Fruit fly (Drosophila melanogaster) whole organism, wandering third instar larva: ENCODE data around the gene Tmtc1.

ENCODE experiments used
- Abd-B ChIP-seq: fragments of >200 bp; optimal IDR thresholded peaks from 2 replicates; lab custom pipeline; 2017; ENCODE audit warnings: missing biosample characterization, missing genetic modification characterization
- CG32264 ChIP-seq: fragments of 200-800 bp; sonication (Bioruptor generic); optimal IDR thresholded peaks from 2 replicates; lab custom pipeline; 2016; ENCODE audit warnings: missing biosample characterization, missing genetic modification characterization
- CG9705 ChIP-seq: fragments of 200-800 bp; sonication (Bioruptor generic); optimal IDR thresholded peaks from 2 replicates; lab custom pipeline; 2018; ENCODE audit warnings: missing biosample characterization, mild to moderate bottlenecking, missing genetic modification characterization
- CrebA ChIP-seq: fragments of 200-800 bp; sonication (Bioruptor generic); optimal IDR thresholded peaks from 2 replicates; lab custom pipeline; 2016; ENCODE audit warnings: missing biosample characterization, mild to moderate bottlenecking, missing genetic modification characterization, borderline replicate concordance
- Dfd ChIP-seq: fragments of >200 bp; optimal IDR thresholded peaks from 2 replicates; lab custom pipeline; 2017; ENCODE audit warnings: missing biosample characterization, missing genetic modification characterization
- Dif ChIP-seq: fragments of 200-275, 200-300 bp; sonication (Bioruptor generic); optimal IDR thresholded peaks from 2 replicates; lab custom pipeline; 2018; ENCODE audit warnings: missing biosample characterization, missing genetic modification characterization; ENCODE audit not compliant: partially characterized antibody
- GATAd ChIP-seq: sonication (Bioruptor generic); optimal IDR thresholded peaks from 2 replicates; lab custom pipeline; 2016; ENCODE audit warnings: missing biosample characterization, missing genetic modification characterization
- HLH106 ChIP-seq: fragments of 200-800 bp; optimal IDR thresholded peaks from 3 replicates; lab custom pipeline; 2019; ENCODE audit warnings: missing biosample characterization, mild to moderate bottlenecking, missing genetic modification characterization, moderate library complexity
- Hnf4 ChIP-seq: fragments of 200-800 bp; sonication (Bioruptor generic); optimal IDR thresholded peaks from 2 replicates; lab custom pipeline; 2016; ENCODE audit warnings: missing biosample characterization, mild to moderate bottlenecking, missing genetic modification characterization
- Hr78 ChIP-seq: fragments of >200 bp; optimal IDR thresholded peaks from 2 replicates; lab custom pipeline; 2017; ENCODE audit warnings: missing biosample characterization, missing genetic modification characterization
- Hr83 ChIP-seq: fragments of 200-300 bp; sonication (Bioruptor generic); optimal IDR thresholded peaks from 2 replicates; lab custom pipeline; 2016; ENCODE audit warnings: missing biosample characterization, mild to moderate bottlenecking, missing genetic modification characterization, moderate library complexity; ENCODE audit not compliant: poor library complexity, severe bottlenecking
- Jra ChIP-seq: sonication (Bioruptor generic); optimal IDR thresholded peaks from 2 replicates; lab custom pipeline; 2016; ENCODE audit warnings: missing biosample characterization, missing genetic modification characterization
- Mio ChIP-seq: sonication (Bioruptor generic); optimal IDR thresholded peaks from 2 replicates; lab custom pipeline; 2016; ENCODE audit warnings: missing biosample characterization, missing genetic modification characterization
- Myc ChIP-seq: fragments of >200 bp; optimal IDR thresholded peaks from 2 replicates; lab custom pipeline; 2017
- N ChIP-seq: fragments of >200 bp; optimal IDR thresholded peaks from 2 replicates; lab custom pipeline; 2018; ENCODE audit warnings: missing biosample characterization, missing external identifiers, missing genetic modification characterization
- OdsH ChIP-seq: fragments of 200-800 bp; sonication (Bioruptor generic); optimal IDR thresholded peaks from 2 replicates; lab custom pipeline; 2016; ENCODE audit warnings: missing biosample characterization, mild to moderate bottlenecking, missing genetic modification characterization
- Rel ChIP-seq, 2 experiments: fragments of 200-800 bp; sonication (Bioruptor generic) in 1 of 2; optimal IDR thresholded peaks; 2 replicates in 1 of 2; 3 replicates in 1 of 2; lab custom pipeline; 2016 to 2019; ENCODE audit warnings: mild to moderate bottlenecking in 2 of 2, missing biosample characterization in 2 of 2, missing genetic modification characterization in 2 of 2, moderate library complexity in 1 of 2
- Sp1 ChIP-seq: fragments of 200-800 bp; sonication (Bioruptor generic); optimal IDR thresholded peaks from 3 replicates; lab custom pipeline; 2019; ENCODE audit warnings: missing biosample characterization, mild to moderate bottlenecking, missing genetic modification characterization, moderate library complexity
- Vsx2 ChIP-seq: fragments of 200-300, 225-300 bp; sonication (Bioruptor generic); optimal IDR thresholded peaks from 2 replicates; lab custom pipeline; 2018; ENCODE audit warnings: missing biosample characterization, missing genetic modification characterization; ENCODE audit not compliant: partially characterized antibody
- br ChIP-seq: fragments of 200-800 bp; sonication (Bioruptor generic); optimal IDR thresholded peaks from 2 replicates; lab custom pipeline; 2016; ENCODE audit warnings: missing biosample characterization, missing genetic modification characterization
- brk ChIP-seq: fragments of 200-800 bp; sonication (Bioruptor generic); optimal IDR thresholded peaks from 2 replicates; lab custom pipeline; 2016; ENCODE audit warnings: missing biosample characterization, mild to moderate bottlenecking, missing genetic modification characterization
- dl ChIP-seq, 2 experiments: fragments of 175-275, 200-275 bp in 1 of 2; fragments of 200-275 bp in 1 of 2; sonication (Bioruptor generic); optimal IDR thresholded peaks; lab custom pipeline; 2018; ENCODE audit warnings: mild to moderate bottlenecking in 2 of 2, missing biosample characterization in 2 of 2, missing genetic modification characterization in 2 of 2, moderate library complexity in 2 of 2; ENCODE audit not compliant: partially characterized antibody in 2 of 2, insufficient read depth in 1 of 2
- dmrt93B ChIP-seq: fragments of 200-800 bp; sonication (Bioruptor generic); optimal IDR thresholded peaks from 2 replicates; lab custom pipeline; 2018; ENCODE audit warnings: missing biosample characterization, mild to moderate bottlenecking, missing genetic modification characterization
- dsf ChIP-seq: sonication (Bioruptor generic); optimal IDR thresholded peaks from 2 replicates; lab custom pipeline; 2016; ENCODE audit warnings: missing biosample characterization, missing genetic modification characterization, borderline replicate concordance
- ey ChIP-seq: fragments of 200-800 bp; sonication (Bioruptor generic); optimal IDR thresholded peaks from 2 replicates; lab custom pipeline; 2016; ENCODE audit warnings: missing biosample characterization, missing genetic modification characterization
- foxo ChIP-seq, 2 experiments: fragments of 200-800 bp; sonication (Bioruptor generic); optimal IDR thresholded peaks; 2 replicates in 1 of 2; 3 replicates in 1 of 2; lab custom pipeline; 2016 to 2017; ENCODE audit warnings: missing biosample characterization in 2 of 2, missing genetic modification characterization in 2 of 2
- fru ChIP-seq: fragments of 200-800 bp; sonication (Bioruptor generic); optimal IDR thresholded peaks from 3 replicates; lab custom pipeline; 2016; ENCODE audit warnings: missing biosample characterization, mild to moderate bottlenecking, missing genetic modification characterization
- h ChIP-seq: fragments of 200-800 bp; sonication (Bioruptor generic); optimal IDR thresholded peaks from 3 replicates; lab custom pipeline; 2016; ENCODE audit warnings: missing biosample characterization, mild to moderate bottlenecking, missing genetic modification characterization
- jim ChIP-seq: fragments of 175-275, 200-325 bp; sonication (Bioruptor generic); optimal IDR thresholded peaks from 2 replicates; lab custom pipeline; 2016; ENCODE audit warnings: missing biosample characterization, mild to moderate bottlenecking, missing genetic modification characterization
- lola ChIP-seq: fragments of >200 bp; optimal IDR thresholded peaks from 2 replicates; lab custom pipeline; 2017; ENCODE audit warnings: missing biosample characterization, missing genetic modification characterization
- pan ChIP-seq: fragments of >200 bp; optimal IDR thresholded peaks from 2 replicates; lab custom pipeline; 2017
- psq ChIP-seq: fragments of 200-800 bp; sonication (Bioruptor generic); optimal IDR thresholded peaks from 3 replicates; lab custom pipeline; 2017; ENCODE audit warnings: missing biosample characterization, mild to moderate bottlenecking, missing genetic modification characterization, moderate library complexity
- rgr ChIP-seq: fragments of 200-800 bp; sonication (Bioruptor generic); optimal IDR thresholded peaks from 3 replicates; lab custom pipeline; 2016; ENCODE audit warnings: missing biosample characterization, mild to moderate bottlenecking, missing genetic modification characterization
- sage ChIP-seq: fragments of 200-800 bp; sonication (Bioruptor generic); optimal IDR thresholded peaks from 2 replicates; lab custom pipeline; 2016; ENCODE audit warnings: missing biosample characterization, mild to moderate bottlenecking, missing genetic modification characterization
- sv ChIP-seq: fragments of 200-800 bp; sonication (Bioruptor generic); optimal IDR thresholded peaks from 3 replicates; lab custom pipeline; 2016; ENCODE audit warnings: missing biosample characterization, missing genetic modification characterization
- tai ChIP-seq: sonication (Bioruptor generic); optimal IDR thresholded peaks from 2 replicates; lab custom pipeline; 2016; ENCODE audit warnings: missing biosample characterization, missing genetic modification characterization
- usp ChIP-seq: fragments of >200 bp; optimal IDR thresholded peaks from 2 replicates; lab custom pipeline; 2017; ENCODE audit warnings: missing biosample characterization, missing genetic modification characterization
- woc ChIP-seq: sonication (Bioruptor generic); optimal IDR thresholded peaks from 2 replicates; lab custom pipeline; 2016; ENCODE audit warnings: missing biosample characterization, mild to moderate bottlenecking, missing genetic modification characterization

Gene Tmtc1

DNA sequence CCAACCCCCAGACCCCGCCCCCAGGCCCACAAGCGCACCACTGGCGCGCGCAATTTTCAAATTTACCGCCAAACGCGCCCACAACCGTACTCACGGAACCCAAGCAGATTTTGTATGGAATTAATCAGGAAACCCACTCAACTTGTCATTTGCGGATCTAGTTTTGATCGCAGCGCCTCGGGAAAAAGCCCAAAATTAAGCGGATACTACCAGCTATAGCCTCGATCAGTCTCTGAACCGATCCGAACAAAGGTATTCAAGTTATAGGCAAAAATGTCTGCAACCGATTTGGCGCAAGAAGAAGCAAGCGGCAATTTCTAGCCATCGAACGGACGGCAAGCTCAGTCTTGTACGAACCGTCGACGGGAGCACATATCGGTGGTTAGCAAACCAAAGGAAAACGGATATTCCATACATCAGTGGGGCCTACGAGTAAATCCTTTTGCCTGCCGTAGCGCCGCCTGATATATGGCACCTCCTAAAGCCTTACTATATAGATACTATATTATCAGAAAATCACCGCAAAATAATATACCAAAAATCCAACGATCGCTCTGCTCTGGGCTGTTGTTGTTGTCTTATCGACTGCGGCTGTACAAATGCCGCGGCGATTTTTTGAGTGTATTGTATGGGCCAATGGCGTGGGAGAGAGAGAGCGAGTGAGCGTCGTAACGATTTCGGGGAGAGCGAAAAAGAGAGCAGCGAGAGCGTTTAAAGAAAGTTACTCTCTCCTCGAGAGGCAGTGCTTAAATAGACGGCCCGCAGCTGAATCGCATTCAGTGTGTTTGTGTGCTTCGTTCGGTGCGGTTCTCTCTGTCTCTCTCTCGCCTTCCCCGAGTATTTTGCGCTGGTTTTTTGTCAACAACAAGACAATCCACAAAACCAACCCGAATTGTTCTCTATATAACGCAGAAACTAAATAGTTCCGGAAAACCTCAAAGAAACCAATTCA is 75.2 kb downstream of the Tmtc1 start, which contains the start of gene Pgk (continued):
- TF ChIP-seq Hr83 (GFP tag; lab: Kevin White, UChicago): peak; percentile 85
- TF ChIP-seq tai (GFP tag; lab: Kevin White, UChicago): no peak
- TF ChIP-seq Abd-B (GFP tag; lab: Kevin White, UChicago): no peak

dm6 chr2L:2753789-2754436 is 76.4 kb downstream of the Tmtc1 start:
- TF ChIP-seq dsf (no peak), dl (GFP tag; optimal IDR thresholded peaks at IDR 0.05; lab: Kevin White, UChicago; ENCODE audit: insufficient read depth in 1 of 2, partially characterized antibody in 2 of 2) (peak in 1 of 2 experiments; percentile 15), Rel (GFP tag; optimal IDR thresholded peaks at IDR 0.05; lab: Kevin White, UChicago) (no peak), Rel (tag; optimal IDR thresholded peaks at IDR 0.05; lab: Kevin White, UChicago) (peak; percentile 42)

dm6 chr2L:2754437-2755322 is 77.1 kb downstream of the Tmtc1 start:
- TF ChIP-seq Sp1 (GFP tag; lab: Kevin White, UChicago): peak; percentile 82
- peak; percentile 51 for TF ChIP-seq dmrt93B (GFP tag; lab: Kevin White, UChicago)
- peak; percentile 38 for TF ChIP-seq dsf
- TF ChIP-seq tai (GFP tag; lab: Kevin White, UChicago): no peak
- TF ChIP-seq jim (GFP tag; lab: Kevin White, UChicago): no peak
- peak; percentile 21 for TF ChIP-seq sage (GFP tag; lab: Kevin White, UChicago)
- no peak for TF ChIP-seq Vsx2
- TF ChIP-seq ey: peak; percentile 58
- peak; percentile 53 for TF ChIP-seq rgr (GFP tag; lab: Kevin White, UChicago)
- no peak for TF ChIP-seq CG32264 (GFP tag; lab: Kevin White, UChicago)
- TF ChIP-seq Hr78 (GFP tag; lab: Kevin White, UChicago): no peak
- TF ChIP-seq dl (GFP tag; optimal IDR thresholded peaks at IDR 0.05; lab: Kevin White, UChicago; ENCODE audit: insufficient read depth in 1 of 2, partially characterized antibody in 2 of 2): peak; percentile 70 to 82
- peak; percentile 78 for TF ChIP-seq HLH106 (tag; lab: Kevin White, UChicago)
- no peak for TF ChIP-seq N
- no peak for TF ChIP-seq usp (GFP tag; lab: Kevin White, UChicago)
- TF ChIP-seq CG9705: peak; percentile 54
- TF ChIP-seq GATAd (GFP tag; lab: Kevin White, UChicago): no peak
- no peak for TF ChIP-seq Dfd (GFP tag; lab: Kevin White, UChicago)
- TF ChIP-seq Mio (GFP tag; lab: Kevin White, UChicago): peak; percentile 34
- no peak for TF ChIP-seq Rel (GFP tag; optimal IDR thresholded peaks at IDR 0.05; lab: Kevin White, UChicago)
- TF ChIP-seq Rel (tag; optimal IDR thresholded peaks at IDR 0.05; lab: Kevin White, UChicago): no peak
- peak; percentile 17 for TF ChIP-seq woc (GFP tag; lab: Kevin White, UChicago)
- TF ChIP-seq pan (lab: Kevin White, UChicago): no peak
- TF ChIP-seq psq (GFP tag; lab: Kevin White, UChicago): peak; percentile 53
- peak; percentile 89 for TF ChIP-seq Dif (GFP tag; lab: Kevin White, UChicago)
- peak in 1 of 2 experiments; percentile 79 for TF ChIP-seq foxo (GFP tag; optimal IDR thresholded peaks at IDR 0.05; lab: Kevin White, UChicago)
- peak; percentile 81 for TF ChIP-seq fru (GFP tag; lab: Kevin White, UChicago)
- peak; percentile 63 for TF ChIP-seq sv (GFP tag; lab: Kevin White, UChicago)
- TF ChIP-seq Myc (lab: Kevin White, UChicago): no peak
- TF ChIP-seq Hnf4: peak; percentile 31
- TF ChIP-seq br (GFP tag; lab: Kevin White, UChicago): peak; percentile 61
- TF ChIP-seq Jra: peak; percentile 6
- no peak for TF ChIP-seq CrebA (GFP tag; lab: Kevin White, UChicago)
- no peak for TF ChIP-seq lola (GFP tag; lab: Kevin White, UChicago)
- peak; percentile 87 for TF ChIP-seq Hr83 (GFP tag; lab: Kevin White, UChicago)
- TF ChIP-seq Abd-B (GFP tag; lab: Kevin White, UChicago): no peak
- TF ChIP-seq OdsH (GFP tag; lab: Kevin White, UChicago): peak; percentile 63
- peak; percentile 57 for TF ChIP-seq h (GFP tag; lab: Kevin White, UChicago)
- no peak for TF ChIP-seq brk
